Worm (Caenorhabditis elegans) whole organism, L4 larva: ENCODE data around the gene gad-3.

ENCODE experiments used
- F49E8.2 ChIP-seq: sonication (generic microtip); optimal IDR thresholded peaks from 2 replicates; lab custom pipeline; 2016; ENCODE audit warnings: missing compliant biosample characterization, mild to moderate bottlenecking, missing genetic modification characterization, borderline replicate concordance
- Y75B8A.6 ChIP-seq: fragments of 200-800 bp; sonication (Bioruptor generic); IDR thresholded peaks from 2 replicates; pipeline ENCODE4 v1.3.6; 2022; ENCODE audit warnings: missing genetic modification reagents, missing genetic modification characterization, missing compliant biosample characterization
- dpl-1 ChIP-seq: fragments of 150-350 bp; optimal IDR thresholded peaks from 2 replicates; lab custom pipeline; 2014; ENCODE audit warnings: missing biosample characterization, missing genetic modification reagents, missing genetic modification characterization
- hlh-30 ChIP-seq: sonication (generic microtip); optimal IDR thresholded peaks from 2 replicates; lab custom pipeline; 2017; ENCODE audit warnings: antibody characterized with exemption, mild to moderate bottlenecking, missing genetic modification characterization, missing compliant biosample characterization; ENCODE audit not compliant: insufficient read depth
- madf-9 ChIP-seq: fragments of 200-800 bp; sonication (Bioruptor generic); conservative IDR thresholded peaks from 2 replicates; pipeline ENCODE4 v1.3.6; 2022; ENCODE audit warnings: missing genetic modification reagents, missing genetic modification characterization, missing compliant biosample characterization
- mxl-2 ChIP-seq: fragments of 200-800 bp; sonication (Bioruptor generic); conservative IDR thresholded peaks from 2 replicates; pipeline ENCODE4 v1.3.6; 2022; ENCODE audit warnings: missing genetic modification reagents, missing genetic modification characterization, missing compliant biosample characterization
- nhr-28 ChIP-seq: fragments of 150-350 bp; optimal IDR thresholded peaks from 2 replicates; lab custom pipeline; 2014; ENCODE audit warnings: missing biosample characterization, missing genetic modification characterization
- snpc-4 ChIP-seq: fragments of 150-350 bp; optimal IDR thresholded peaks from 2 replicates; lab custom pipeline; 2014; ENCODE audit warnings: missing biosample characterization, missing genetic modification characterization
- ztf-11 ChIP-seq: fragments of 150-350 bp; optimal IDR thresholded peaks from 2 replicates; lab custom pipeline; 2014; ENCODE audit warnings: missing biosample characterization, missing genetic modification characterization

ce11 chrV:9128562-9128961, 44.2 kb downstream of the gad-3 start:
- TF ChIP-seq mxl-2 (GFP tag; lab: Robert Waterston, UW) (no peak), F49E8.2 (no peak), madf-9 (no peak), Y75B8A.6 (GFP tag; lab: Robert Waterston, UW) (no peak), snpc-4 (tag; lab: Kevin White, UChicago) (no peak), hlh-30 (peak; percentile 86), nhr-28 (tag; lab: Kevin White, UChicago) (no peak), ztf-11 (no peak), dpl-1 (no peak)
